Worm (Caenorhabditis elegans) whole organism, L2 larva: ENCODE results near the gene F59B10.4.
A peak's percentile ranks its signal among the peaks of the same experiment; 100 is the strongest.

Experiments
- ama-1 ChIP-seq: fragments of 150-350 bp; optimal IDR thresholded peaks from 2 replicates; lab custom pipeline; 2018; ENCODE audit warnings: inconsistent platforms
- ceh-16 ChIP-seq: fragments of 150-350 bp; optimal IDR thresholded peaks from 2 replicates; lab custom pipeline; 2014; ENCODE audit warnings: missing biosample characterization, missing genetic modification characterization
- ceh-82 ChIP-seq: fragments of 150-350 bp; optimal IDR thresholded peaks from 2 replicates; lab custom pipeline; 2014; ENCODE audit warnings: missing biosample characterization, missing genetic modification characterization
- crh-2 ChIP-seq: sonication (generic microtip); optimal IDR thresholded peaks from 2 replicates; lab custom pipeline; 2017; ENCODE audit warnings: missing biosample characterization, missing genetic modification characterization
- lin-13 ChIP-seq: fragments of 150-350 bp; optimal IDR thresholded peaks from 2 replicates; lab custom pipeline; 2014; ENCODE audit warnings: missing biosample characterization, missing genetic modification reagents, missing genetic modification characterization
- lin-39 ChIP-seq: fragments of 150-350 bp; optimal IDR thresholded peaks from 2 replicates; lab custom pipeline; 2014; ENCODE audit warnings: missing biosample characterization, missing genetic modification reagents, missing genetic modification characterization
- lsy-2 ChIP-seq, 2 experiments: fragments of 150-350 bp in 1 of 2; sonication (generic microtip) in 1 of 2; optimal IDR thresholded peaks; 2 replicates each; lab custom pipeline; 2014 to 2017; ENCODE audit warnings: missing biosample characterization in 2 of 2, missing genetic modification characterization in 2 of 2
- mab-5 ChIP-seq: fragments of 150-350 bp; optimal IDR thresholded peaks from 2 replicates; lab custom pipeline; 2014; ENCODE audit warnings: missing biosample characterization, missing genetic modification characterization
- nhr-12 ChIP-seq: fragments of 150-350 bp; optimal IDR thresholded peaks from 2 replicates; lab custom pipeline; 2014; ENCODE audit warnings: missing biosample characterization, missing genetic modification characterization
- snpc-4 ChIP-seq: fragments of 150-350 bp; optimal IDR thresholded peaks from 2 replicates; lab custom pipeline; 2014; ENCODE audit warnings: missing biosample characterization, missing genetic modification characterization
- zag-1 ChIP-seq: fragments of 150-350 bp; optimal IDR thresholded peaks from 2 replicates; lab custom pipeline; 2014; ENCODE audit warnings: missing biosample characterization, missing genetic modification characterization
- ztf-4 ChIP-seq: fragments of 150-350 bp; optimal IDR thresholded peaks from 2 replicates; lab custom pipeline; 2014; ENCODE audit warnings: missing biosample characterization, missing genetic modification characterization

DNA sequence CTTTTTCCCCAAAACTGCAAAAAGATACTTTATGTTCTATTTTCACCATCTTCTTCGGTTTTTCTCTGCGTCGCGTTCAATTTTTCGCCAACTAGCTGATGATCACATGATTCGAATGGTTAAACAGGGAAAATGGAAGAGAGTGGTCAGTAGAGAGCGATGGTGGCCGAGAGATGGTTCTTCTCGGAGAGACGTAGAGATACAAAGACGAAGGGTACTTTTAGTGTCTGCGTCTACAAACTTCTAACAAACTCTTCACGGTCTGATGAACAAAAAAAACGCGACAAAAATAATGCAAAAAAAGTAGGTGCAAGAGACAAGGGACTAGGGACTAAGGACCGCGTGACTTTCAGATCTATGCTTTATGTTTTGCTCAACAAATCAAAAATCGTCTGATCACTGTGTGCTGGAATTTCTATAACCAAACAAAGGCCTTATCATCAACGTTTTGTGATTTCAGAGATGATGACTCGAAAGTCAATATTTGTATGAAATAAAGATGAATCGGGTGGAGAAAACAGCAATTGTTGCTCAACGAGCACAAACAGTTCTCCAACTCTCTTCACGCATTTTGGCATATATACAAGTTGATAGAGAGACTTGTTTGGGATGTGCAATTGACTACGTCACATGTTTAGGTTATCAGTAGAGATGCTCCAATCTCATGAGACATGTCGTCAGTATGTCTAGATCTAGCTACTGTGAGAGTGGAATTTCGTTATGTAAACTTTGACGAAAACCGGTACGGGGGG is 33.2 kb upstream of the F59B10.4 start:
- peak; percentile 70 for TF ChIP-seq mab-5
- peak; percentile 92 for TF ChIP-seq ama-1 (lab: Kevin White, UChicago)
- peak; percentile 98 for TF ChIP-seq crh-2 (tag; lab: Kevin White, UChicago)
- peak; percentile 97 for TF ChIP-seq ztf-4 (tag; lab: Kevin White, UChicago)
- no peak for TF ChIP-seq lin-39 (tag; lab: Kevin White, UChicago)
- TF ChIP-seq lsy-2 (tag; optimal IDR thresholded peaks at IDR 0.05; lab: Kevin White, UChicago) = peak; percentile 75 to 94
- TF ChIP-seq ceh-16 (tag; lab: Kevin White, UChicago) = peak; percentile 83
- TF ChIP-seq ceh-82 (tag; lab: Kevin White, UChicago) = peak; percentile 1
- TF ChIP-seq snpc-4 (tag; lab: Kevin White, UChicago) = peak; percentile 61
- peak; percentile 69 for TF ChIP-seq zag-1 (tag; lab: Kevin White, UChicago)
- TF ChIP-seq lin-13 (GFP tag; lab: Kevin White, UChicago) = peak; percentile 84
- peak; percentile 41 for TF ChIP-seq nhr-12 (tag; lab: Kevin White, UChicago)
